Worm (Caenorhabditis elegans): Measurements from ENCODE around the gene nhr-17.

Gene nhr-17

DNA sequence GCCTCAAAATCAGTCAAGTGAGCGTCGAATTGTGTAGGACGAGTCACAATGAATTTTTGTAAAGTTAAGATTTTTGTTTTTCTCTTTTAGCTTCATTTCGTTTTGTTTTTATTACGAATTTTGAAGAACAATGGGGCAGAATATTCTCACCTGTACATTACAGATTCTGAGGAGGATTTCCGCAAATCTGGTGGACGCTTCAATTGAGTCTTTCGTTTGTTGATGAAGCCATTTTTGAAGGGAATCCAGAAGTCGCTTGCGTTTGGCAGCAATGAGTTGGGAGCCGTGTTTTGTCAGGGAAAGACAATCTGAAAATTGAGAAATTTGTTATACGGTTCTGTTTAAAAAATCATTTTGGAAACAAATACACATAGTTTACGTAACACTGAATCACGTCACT is 3.2 kb downstream of the nhr-17 start:
- TF ChIP-seq ztf-1 (GFP tag; conservative IDR thresholded peaks at IDR 0.05) (no peak), mab-5 (tag; optimal IDR thresholded peaks at IDR 0.05) (no peak), lin-11 (tag; optimal IDR thresholded peaks at IDR 0.05) (no peak), nhr-6 (tag; optimal IDR thresholded peaks at IDR 0.05) (no peak), ama-1 (optimal IDR thresholded peaks at IDR 0.05) (no peak), ztf-4 (tag; optimal IDR thresholded peaks at IDR 0.05) (no peak), nhr-25 (tag; optimal IDR thresholded peaks at IDR 0.05) (no peak), nhr-21 (tag; optimal IDR thresholded peaks at IDR 0.05) (no peak), lsy-2 (tag; optimal IDR thresholded peaks at IDR 0.05) (no peak), ceh-82 (tag; optimal IDR thresholded peaks at IDR 0.05) (no peak), alr-1 (tag; optimal IDR thresholded peaks at IDR 0.05) (no peak), sem-4 (tag; optimal IDR thresholded peaks at IDR 0.05) (no peak), nhr-10 (tag; optimal IDR thresholded peaks at IDR 0.05) (no peak), crh-2 (tag; optimal IDR thresholded peaks at IDR 0.05) (no peak), gmeb-1 (tag; optimal IDR thresholded peaks at IDR 0.05) (no peak), lin-13 (GFP tag; optimal IDR thresholded peaks at IDR 0.05) (no peak), R02D3.7 (tag; optimal IDR thresholded peaks at IDR 0.05) (no peak), F13H6.1 (tag; optimal IDR thresholded peaks at IDR 0.05) (no peak)

ce11 chrX:12663537-12663936 is 4.1 kb downstream of the nhr-17 start, which contains the start of gene nlp-76:
nlp-76 (minus strand) TSS chrX:12663903.
- TF ChIP-seq unc-55 (GFP tag; optimal IDR thresholded peaks at IDR 0.05) (no peak), zag-1 (tag; optimal IDR thresholded peaks at IDR 0.05) (no peak), ztf-11 (tag; optimal IDR thresholded peaks at IDR 0.05) (no peak), nhr-10 (tag; optimal IDR thresholded peaks at IDR 0.05) (no peak), ama-1 (optimal IDR thresholded peaks at IDR 0.05) (peak; percentile 93), lin-11 (tag; optimal IDR thresholded peaks at IDR 0.05) (peak; percentile 62), sma-9 (GFP tag; optimal IDR thresholded peaks at IDR 0.05) (peak; percentile 16), sma-9 (tag; optimal IDR thresholded peaks at IDR 0.05) (no peak), nhr-129 (tag; optimal IDR thresholded peaks at IDR 0.05) (peak; percentile 47), dmd-4 (tag; optimal IDR thresholded peaks at IDR 0.05) (no peak), sma-3 (GFP tag; optimal IDR thresholded peaks at IDR 0.05) (peak; percentile 10), unc-62 (GFP tag; optimal IDR thresholded peaks at IDR 0.05) (no peak), crh-2 (tag; optimal IDR thresholded peaks at IDR 0.05) (peak; percentile 34), sem-4 (tag; optimal IDR thresholded peaks at IDR 0.05) (no peak)

DNA sequence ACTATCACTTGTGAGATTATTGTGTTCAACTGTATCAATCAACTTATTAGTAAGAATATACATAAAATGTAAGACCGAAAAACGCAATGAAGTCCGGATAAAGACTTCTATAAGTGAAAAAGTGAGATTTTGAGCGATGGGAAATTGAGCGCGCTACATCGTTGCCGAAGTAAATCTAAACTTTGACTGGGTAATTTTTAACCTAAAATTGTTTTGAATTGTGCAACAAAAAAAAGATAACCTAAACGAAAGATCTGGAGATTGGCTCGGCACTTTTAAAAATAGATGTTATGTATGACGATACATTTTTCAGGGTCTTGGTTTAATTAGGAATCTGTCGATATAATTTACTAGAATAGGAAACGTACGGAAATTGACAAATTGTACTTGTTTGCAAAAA is 4.5 kb downstream of the nhr-17 start:
- TF ChIP-seq Y55F3AM.14 (GFP tag; optimal IDR thresholded peaks at IDR 0.05) = no peak
- no peak for TF ChIP-seq elt-1 (tag; optimal IDR thresholded peaks at IDR 0.05)
- TF ChIP-seq alr-1 (tag; optimal IDR thresholded peaks at IDR 0.05) = no peak
- no peak for TF ChIP-seq sma-9 (GFP tag; optimal IDR thresholded peaks at IDR 0.05)
- TF ChIP-seq sma-9 (tag; optimal IDR thresholded peaks at IDR 0.05) = no peak
- no peak for TF ChIP-seq blmp-1 (tag; optimal IDR thresholded peaks at IDR 0.05; ENCODE audit: insufficient read depth)
- no peak for TF ChIP-seq dmd-4 (tag; optimal IDR thresholded peaks at IDR 0.05)
- no peak for TF ChIP-seq fos-1 (tag; optimal IDR thresholded peaks at IDR 0.05)
- TF ChIP-seq ztf-4 (tag; optimal IDR thresholded peaks at IDR 0.05) = peak; percentile 0
- peak; percentile 4 for TF ChIP-seq nhr-25 (tag; optimal IDR thresholded peaks at IDR 0.05)
- TF ChIP-seq sma-3 (GFP tag; optimal IDR thresholded peaks at IDR 0.05) = no peak
- no peak for TF ChIP-seq ztf-11 (tag; optimal IDR thresholded peaks at IDR 0.05)
- TF ChIP-seq gmeb-1 (tag; optimal IDR thresholded peaks at IDR 0.05) = no peak
- no peak for TF ChIP-seq unc-39 (tag; optimal IDR thresholded peaks at IDR 0.05)
- TF ChIP-seq ama-1 (optimal IDR thresholded peaks at IDR 0.05) = no peak
- TF ChIP-seq lsy-2 (tag; optimal IDR thresholded peaks at IDR 0.05) = peak in 1 of 2 experiments; percentile 14
- TF ChIP-seq skn-1 (tag; optimal IDR thresholded peaks at IDR 0.05) = no peak
- TF ChIP-seq mbf-1 (tag; optimal IDR thresholded peaks at IDR 0.05) = no peak
- no peak for TF ChIP-seq nhr-11 (tag; optimal IDR thresholded peaks at IDR 0.05)
- TF ChIP-seq ceh-16 (tag; optimal IDR thresholded peaks at IDR 0.05) = no peak
- no peak for TF ChIP-seq nhr-23 (tag; optimal IDR thresholded peaks at IDR 0.05)
- no peak for TF ChIP-seq lin-13 (GFP tag; optimal IDR thresholded peaks at IDR 0.05)
- TF ChIP-seq nhr-10 (tag; optimal IDR thresholded peaks at IDR 0.05) = no peak

- TF ChIP-seq fos-1 (tag; optimal IDR thresholded peaks at IDR 0.05) (peak; percentile 61), C34F6.9 (tag; optimal IDR thresholded peaks at IDR 0.05) (peak; percentile 44), egl-27 (tag; optimal IDR thresholded peaks at IDR 0.05) (no peak), elt-3 (tag; optimal IDR thresholded peaks at IDR 0.05) (no peak), nhr-21 (tag; optimal IDR thresholded peaks at IDR 0.05) (peak; percentile 73), sma-9 (GFP tag; optimal IDR thresholded peaks at IDR 0.05) (peak; percentile 78), sma-9 (tag; optimal IDR thresholded peaks at IDR 0.05) (no peak), unc-55 (GFP tag; optimal IDR thresholded peaks at IDR 0.05) (peak; percentile 52), crh-2 (tag; optimal IDR thresholded peaks at IDR 0.05) (peak; percentile 41), lsy-2 (tag; optimal IDR thresholded peaks at IDR 0.05) (peak in 1 of 2 experiments; percentile 46), unc-39 (tag; optimal IDR thresholded peaks at IDR 0.05) (no peak), gmeb-1 (tag; optimal IDR thresholded peaks at IDR 0.05) (peak; percentile 10), nhr-25 (tag; optimal IDR thresholded peaks at IDR 0.05) (peak; percentile 38), lin-11 (tag; optimal IDR thresholded peaks at IDR 0.05) (peak; percentile 48), Y55F3AM.14 (GFP tag; optimal IDR thresholded peaks at IDR 0.05) (peak; percentile 9), unc-62 (GFP tag; optimal IDR thresholded peaks at IDR 0.05) (no peak), F13H6.1 (tag; optimal IDR thresholded peaks at IDR 0.05) (peak; percentile 67), sma-3 (GFP tag; optimal IDR thresholded peaks at IDR 0.05) (peak; percentile 70), mdl-1 (tag; optimal IDR thresholded peaks at IDR 0.05) (peak in 1 of 2 experiments; percentile 35)
Observed at ce11 chrX:12661091-12661526, 6.5 kb downstream of the nhr-17 start.
